Worm (Caenorhabditis elegans) whole organism, L1 larva: ENCODE data around the gene unc-16.
A peak's percentile ranks its signal among the peaks of the same experiment; 100 is the strongest.

Experiments
- C16A3.4 ChIP-seq: fragments of 150-350 bp; optimal IDR thresholded peaks from 2 replicates; lab custom pipeline; 2014; ENCODE audit warnings: missing biosample characterization, missing genetic modification characterization
- C34B4.2 ChIP-seq: sonication (generic microtip); optimal IDR thresholded peaks from 2 replicates; lab custom pipeline; 2017; ENCODE audit warnings: mild to moderate bottlenecking, missing genetic modification characterization, missing compliant biosample characterization
- F16B12.6 ChIP-seq: fragments of 150-350 bp; optimal IDR thresholded peaks from 2 replicates; lab custom pipeline; 2014; ENCODE audit warnings: missing biosample characterization, missing genetic modification characterization
- Y116A8C.19 ChIP-seq: sonication (generic microtip); optimal IDR thresholded peaks from 2 replicates; lab custom pipeline; 2016; ENCODE audit warnings: missing compliant biosample characterization, missing genetic modification characterization, borderline replicate concordance
- aha-1 ChIP-seq: fragments of 150-350 bp; optimal IDR thresholded peaks from 2 replicates; lab custom pipeline; 2014; ENCODE audit warnings: missing biosample characterization, missing genetic modification characterization
- alr-1 ChIP-seq: fragments of 200-800 bp; sonication (Bioruptor generic); optimal IDR thresholded peaks from 2 replicates; lab custom pipeline; 2018; ENCODE audit warnings: borderline replicate concordance, mild to moderate bottlenecking, missing genetic modification characterization, missing compliant biosample characterization
- ceh-63 ChIP-seq: fragments of 200-800 bp; sonication (Bioruptor generic); optimal IDR thresholded peaks from 2 replicates; lab custom pipeline; 2018; ENCODE audit warnings: mild to moderate bottlenecking, missing genetic modification characterization, missing compliant biosample characterization
- ceh-8 ChIP-seq: fragments of 200-800 bp; sonication (Bioruptor generic); optimal IDR thresholded peaks from 2 replicates; lab custom pipeline; 2018; ENCODE audit warnings: mild to moderate bottlenecking, missing genetic modification characterization, moderate library complexity, missing compliant biosample characterization
- ceh-88 ChIP-seq: fragments of 200-800 bp; sonication (Bioruptor generic); IDR thresholded peaks from 2 replicates; pipeline ENCODE4 v1.3.6; 2022; ENCODE audit warnings: missing genetic modification characterization, missing compliant biosample characterization
- dsc-1 ChIP-seq: sonication (generic microtip); optimal IDR thresholded peaks from 2 replicates; lab custom pipeline; 2016; ENCODE audit warnings: mild to moderate bottlenecking, missing genetic modification characterization, missing compliant biosample characterization
- efl-1 ChIP-seq, 4 experiments: fragments of 150-350 bp; optimal IDR thresholded peaks in 3 of 4; peaks in 1 of 4; 1 replicate in 1 of 4; 2 replicates in 3 of 4; lab custom pipeline; 2014; ENCODE audit warnings: missing biosample characterization in 2 of 4, missing genetic modification characterization in 2 of 4, missing genetic modification reagents in 2 of 4
- egl-13 ChIP-seq: sonication (generic microtip); optimal IDR thresholded peaks from 2 replicates; lab custom pipeline; 2016; ENCODE audit warnings: missing genotype, missing genetic modification reagents, missing genetic modification characterization, missing compliant biosample characterization
- egl-27 ChIP-seq, 2 experiments: fragments of 150-350 bp in 1 of 2; sonication (generic microtip); optimal IDR thresholded peaks; 3 replicates each; lab custom pipeline; 2017 to 2018; ENCODE audit warnings: missing biosample characterization in 2 of 2, missing genetic modification characterization in 2 of 2, missing genetic modification reagents in 2 of 2
- elt-2 ChIP-seq: sonication (generic microtip); optimal IDR thresholded peaks from 2 replicates; lab custom pipeline; 2016; ENCODE audit warnings: missing genetic modification characterization, mild to moderate bottlenecking, inconsistent platforms, missing compliant biosample characterization, missing genetic modification reagents
- elt-3 ChIP-seq, 6 experiments: fragments of 150-350 bp in 1 of 6; sonication (generic microtip); optimal IDR thresholded peaks; 2 replicates each; lab custom pipeline; 2017 to 2018; ENCODE audit warnings: missing biosample characterization in 6 of 6, missing genetic modification characterization in 6 of 6, inconsistent platforms in 1 of 6
- ets-5 ChIP-seq: fragments of 200-800 bp; sonication (Bioruptor generic); IDR thresholded peaks from 2 replicates; pipeline ENCODE4 v1.3.6; 2022; ENCODE audit warnings: missing genetic modification characterization, missing compliant biosample characterization
- fkh-10 ChIP-seq: sonication (generic microtip); optimal IDR thresholded peaks from 2 replicates; lab custom pipeline; 2017; ENCODE audit warnings: missing biosample characterization, missing genetic modification reagents, missing genetic modification characterization
- fkh-4 ChIP-seq: sonication (generic microtip); optimal IDR thresholded peaks from 2 replicates; lab custom pipeline; 2016; ENCODE audit warnings: missing compliant biosample characterization, missing genetic modification characterization, borderline replicate concordance
- fos-1 ChIP-seq: fragments of 150-350 bp; optimal IDR thresholded peaks from 2 replicates; lab custom pipeline; 2014; ENCODE audit warnings: missing biosample characterization, missing genetic modification characterization
- grh-1 ChIP-seq: fragments of 200-800 bp; sonication (Bioruptor generic); IDR thresholded peaks from 2 replicates; pipeline ENCODE4 v1.3.6; 2022; ENCODE audit warnings: missing genetic modification reagents, missing genetic modification characterization, missing compliant biosample characterization
- irx-1 ChIP-seq: sonication (generic microtip); optimal IDR thresholded peaks from 2 replicates; lab custom pipeline; 2016; ENCODE audit warnings: missing genetic modification characterization, missing compliant biosample characterization
- jun-1 ChIP-seq: fragments of 150-350 bp; optimal IDR thresholded peaks from 2 replicates; lab custom pipeline; 2014; ENCODE audit warnings: missing biosample characterization, missing genetic modification reagents, missing genetic modification characterization
- lin-13 ChIP-seq: fragments of 150-350 bp; optimal IDR thresholded peaks from 2 replicates; lab custom pipeline; 2014; ENCODE audit warnings: missing biosample characterization, missing genetic modification reagents, missing genetic modification characterization
- lin-14 ChIP-seq: fragments of 200-800 bp; sonication (Bioruptor generic); optimal IDR thresholded peaks from 2 replicates; lab custom pipeline; 2018; ENCODE audit warnings: mild to moderate bottlenecking, missing genetic modification characterization, moderate library complexity, missing compliant biosample characterization
- lin-15B ChIP-seq: fragments of 150-350 bp; sonication (generic microtip); optimal IDR thresholded peaks from 3 replicates; lab custom pipeline; 2014; ENCODE audit warnings: missing biosample characterization, missing genetic modification characterization
- lin-35 ChIP-seq, 2 experiments: fragments of 150-350 bp; optimal IDR thresholded peaks; 2 replicates each; lab custom pipeline; 2014; ENCODE audit warnings: missing biosample characterization in 2 of 2, missing genetic modification characterization in 2 of 2, missing genetic modification reagents in 2 of 2
- lin-39 ChIP-seq: fragments of 150-350 bp; optimal IDR thresholded peaks from 2 replicates; lab custom pipeline; 2014; ENCODE audit warnings: missing biosample characterization, missing genetic modification reagents, missing genetic modification characterization
- mab-9 ChIP-seq: fragments of 200-800 bp; sonication (Bioruptor generic); IDR thresholded peaks from 2 replicates; pipeline ENCODE4 v1.3.6; 2022; ENCODE audit warnings: missing genetic modification reagents, missing genetic modification characterization, missing compliant biosample characterization
- mdl-1 ChIP-seq, 2 experiments: fragments of 150-350 bp; optimal IDR thresholded peaks; 2 replicates each; lab custom pipeline; 2014 to 2017; ENCODE audit warnings: missing biosample characterization in 2 of 2, missing genetic modification characterization in 2 of 2, inconsistent platforms in 1 of 2
- nhr-11 ChIP-seq: fragments of 150-350 bp; optimal IDR thresholded peaks from 2 replicates; lab custom pipeline; 2014; ENCODE audit warnings: missing biosample characterization, missing genetic modification characterization
- nhr-19 ChIP-seq: fragments of 200-800 bp; sonication (Bioruptor generic); conservative IDR thresholded peaks from 2 replicates; pipeline ENCODE4 v1.3.6; 2022; ENCODE audit warnings: missing genetic modification characterization, missing compliant biosample characterization
- nhr-20 ChIP-seq: sonication (generic microtip); optimal IDR thresholded peaks from 2 replicates; lab custom pipeline; 2016; ENCODE audit warnings: mild to moderate bottlenecking, missing genetic modification characterization, missing compliant biosample characterization
- nhr-237 ChIP-seq: fragments of 150-350 bp; optimal IDR thresholded peaks from 2 replicates; lab custom pipeline; 2014; ENCODE audit warnings: missing biosample characterization, missing genetic modification characterization
- nhr-28 ChIP-seq: fragments of 150-350 bp; optimal IDR thresholded peaks from 2 replicates; lab custom pipeline; 2014; ENCODE audit warnings: missing biosample characterization, missing genetic modification characterization
- nhr-47 ChIP-seq: sonication (generic microtip); optimal IDR thresholded peaks from 2 replicates; lab custom pipeline; 2016; ENCODE audit warnings: mild to moderate bottlenecking, missing genetic modification characterization, moderate library complexity, missing compliant biosample characterization
- nhr-71 ChIP-seq: sonication (generic microtip); optimal IDR thresholded peaks from 2 replicates; lab custom pipeline; 2016; ENCODE audit warnings: mild to moderate bottlenecking, missing genetic modification characterization, moderate library complexity, missing compliant biosample characterization
- nhr-85 ChIP-seq: sonication (generic microtip); peaks from one replicate; lab custom pipeline; 2016; ENCODE audit warnings: missing genetic modification characterization, inconsistent platforms, missing compliant biosample characterization
- nhr-90 ChIP-seq: sonication (generic microtip); optimal IDR thresholded peaks from 2 replicates; lab custom pipeline; 2016; ENCODE audit warnings: mild to moderate bottlenecking, missing genetic modification characterization, missing compliant biosample characterization; ENCODE audit not compliant: poor library complexity
- pax-3 ChIP-seq: fragments of 200-800 bp; sonication (Bioruptor generic); optimal IDR thresholded peaks from 2 replicates; lab custom pipeline; 2018; ENCODE audit warnings: mild to moderate bottlenecking, missing genetic modification characterization, moderate library complexity, missing compliant biosample characterization
- skn-1 ChIP-seq: fragments of 150-350 bp; optimal IDR thresholded peaks from 2 replicates; lab custom pipeline; 2014; ENCODE audit warnings: missing biosample characterization, missing genetic modification characterization
- snpc-4 ChIP-seq: fragments of 150-350 bp; optimal IDR thresholded peaks from 2 replicates; lab custom pipeline; 2014; ENCODE audit warnings: missing biosample characterization, missing genetic modification characterization
- snu-23 ChIP-seq: sonication (generic microtip); optimal IDR thresholded peaks from 2 replicates; lab custom pipeline; 2016; ENCODE audit warnings: missing genetic modification characterization, missing compliant biosample characterization
- sptf-1 ChIP-seq: fragments of 150-350 bp; optimal IDR thresholded peaks from 2 replicates; lab custom pipeline; 2014; ENCODE audit warnings: missing biosample characterization, missing genetic modification characterization
- swsn-7 ChIP-seq: sonication (generic microtip); optimal IDR thresholded peaks from 2 replicates; lab custom pipeline; 2016; ENCODE audit warnings: missing genetic modification characterization, missing compliant biosample characterization
- tbx-2 ChIP-seq: sonication (generic microtip); optimal IDR thresholded peaks from 2 replicates; lab custom pipeline; 2016; ENCODE audit warnings: missing genetic modification characterization, missing compliant biosample characterization
- unc-86 ChIP-seq: sonication (generic microtip); optimal IDR thresholded peaks from 2 replicates; lab custom pipeline; 2016; ENCODE audit warnings: missing genetic modification characterization, missing compliant biosample characterization
- unc-98 ChIP-seq: fragments of 200-800 bp; sonication (Bioruptor generic); IDR thresholded peaks from 2 replicates; pipeline ENCODE4 v1.3.6; 2022; ENCODE audit warnings: missing genetic modification characterization, missing compliant biosample characterization
- xbp-1 ChIP-seq: sonication (generic microtip); optimal IDR thresholded peaks from 2 replicates; lab custom pipeline; 2016; ENCODE audit warnings: missing genetic modification characterization, missing compliant biosample characterization
- zag-1 ChIP-seq: fragments of 150-350 bp; optimal IDR thresholded peaks from 2 replicates; lab custom pipeline; 2014; ENCODE audit warnings: missing biosample characterization, missing genetic modification characterization
- ztf-11 ChIP-seq, 2 experiments: sonication (generic microtip); optimal IDR thresholded peaks; 2 replicates each; lab custom pipeline; 2016 to 2017; ENCODE audit warnings: missing genetic modification characterization in 2 of 2, missing biosample characterization in 1 of 2, missing compliant biosample characterization in 1 of 2
- ztf-4 ChIP-seq: fragments of 150-350 bp; optimal IDR thresholded peaks from 2 replicates; lab custom pipeline; 2014; ENCODE audit warnings: missing biosample characterization, missing genetic modification characterization

unc-16 gene

ce11 chrIII:9546016-9546659 lies at the start of gene unc-16:
TSS of gene unc-16 (plus strand) at chrIII:9546258.
- TF ChIP-seq nhr-20 (tag; lab: Kevin White, UChicago) (peak; percentile 90), lin-35 (GFP tag; optimal IDR thresholded peaks at IDR 0.05; lab: Kevin White, UChicago) (peak; percentile 86), ztf-4 (tag; lab: Kevin White, UChicago) (peak; percentile 80), tbx-2 (tag; lab: Kevin White, UChicago) (peak; percentile 93), ets-5 (GFP tag; lab: Robert Waterston, UW) (no peak), lin-14 (peak; percentile 95), ceh-88 (GFP tag; lab: Robert Waterston, UW) (peak; percentile 67), C34B4.2 (tag; lab: Kevin White, UChicago) (no peak), F16B12.6 (tag; lab: Kevin White, UChicago) (peak; percentile 69), fos-1 (tag; lab: Kevin White, UChicago) (peak; percentile 77), elt-2 (tag; lab: Kevin White, UChicago) (peak; percentile 19), egl-27 (tag; optimal IDR thresholded peaks at IDR 0.05; lab: Kevin White, UChicago) (no peak), efl-1 (optimal IDR thresholded peaks at IDR 0.05; lab: Kevin White, UChicago) (peak; percentile 85 to 88), efl-1 (GFP tag; optimal IDR thresholded peaks at IDR 0.05 in 1 of 2; lab: Kevin White, UChicago) (peak; percentile 82 to 98), nhr-11 (peak; percentile 11), nhr-28 (tag; lab: Kevin White, UChicago) (no peak), skn-1 (tag; lab: Kevin White, UChicago) (peak; percentile 87), ceh-63 (GFP tag; lab: Kevin White, UChicago) (peak; percentile 51), fkh-10 (GFP tag; lab: Kevin White, UChicago) (peak; percentile 65), fkh-4 (peak; percentile 63), mdl-1 (tag; optimal IDR thresholded peaks at IDR 0.05; lab: Kevin White, UChicago) (peak; percentile 48 to 98), nhr-19 (GFP tag; lab: Robert Waterston, UW) (peak; percentile 87), aha-1 (tag; lab: Kevin White, UChicago) (peak; percentile 67), ceh-8 (GFP tag; lab: Kevin White, UChicago) (peak; percentile 85), nhr-71 (tag; lab: Kevin White, UChicago) (peak; percentile 95), lin-39 (tag; lab: Kevin White, UChicago) (peak; percentile 35), C16A3.4 (tag; lab: Kevin White, UChicago) (peak; percentile 85), dsc-1 (tag; lab: Kevin White, UChicago) (peak; percentile 89), mab-9 (GFP tag; lab: Robert Waterston, UW) (peak; percentile 69; the same call in 1 of the 2 replicates), lin-15B (peak; percentile 82), lin-13 (GFP tag; lab: Kevin White, UChicago) (peak; percentile 90), unc-86 (tag; lab: Kevin White, UChicago) (peak; percentile 92), nhr-47 (peak; percentile 92), irx-1 (tag; lab: Kevin White, UChicago) (peak; percentile 89), swsn-7 (peak; percentile 94), jun-1 (tag; lab: Kevin White, UChicago) (peak; percentile 76), xbp-1 (tag; lab: Kevin White, UChicago) (peak; percentile 90), snpc-4 (tag; lab: Kevin White, UChicago) (peak; percentile 73), zag-1 (tag; lab: Kevin White, UChicago) (no peak), nhr-85 (peak; percentile 88), nhr-237 (tag; lab: Kevin White, UChicago) (peak; percentile 64), nhr-90 (tag; lab: Kevin White, UChicago) (peak; percentile 67), sptf-1 (tag; lab: Kevin White, UChicago) (no peak), pax-3 (tag; lab: Kevin White, UChicago) (peak; percentile 69), Y116A8C.19 (tag; lab: Kevin White, UChicago) (no peak), snu-23 (peak; percentile 95), grh-1 (GFP tag; lab: Robert Waterston, UW) (no peak; the same call in 1 of the 2 replicates), egl-13 (peak; percentile 88), unc-98 (GFP tag; lab: Robert Waterston, UW) (no peak), alr-1 (tag; lab: Kevin White, UChicago) (no peak), elt-3 (tag; optimal IDR thresholded peaks at IDR 0.05; lab: Kevin White, UChicago) (peak in 2 of 6 experiments; percentile 29 to 54), ztf-11 (tag; optimal IDR thresholded peaks at IDR 0.05; lab: Kevin White, UChicago) (peak in 1 of 2 experiments; percentile 78)
